Fruit fly (Drosophila melanogaster) Kc167 (cell line): ENCODE results near the gene CG9449.

ENCODE experiments used
- h ChIP-seq: fragments of >200 bp; optimal IDR thresholded peaks from 3 replicates; lab custom pipeline; 2018; ENCODE audit warnings: missing external identifiers
- psq ChIP-seq: fragments of >200 bp; optimal IDR thresholded peaks from 2 replicates; lab custom pipeline; 2017; ENCODE audit warnings: missing external identifiers

DNA sequence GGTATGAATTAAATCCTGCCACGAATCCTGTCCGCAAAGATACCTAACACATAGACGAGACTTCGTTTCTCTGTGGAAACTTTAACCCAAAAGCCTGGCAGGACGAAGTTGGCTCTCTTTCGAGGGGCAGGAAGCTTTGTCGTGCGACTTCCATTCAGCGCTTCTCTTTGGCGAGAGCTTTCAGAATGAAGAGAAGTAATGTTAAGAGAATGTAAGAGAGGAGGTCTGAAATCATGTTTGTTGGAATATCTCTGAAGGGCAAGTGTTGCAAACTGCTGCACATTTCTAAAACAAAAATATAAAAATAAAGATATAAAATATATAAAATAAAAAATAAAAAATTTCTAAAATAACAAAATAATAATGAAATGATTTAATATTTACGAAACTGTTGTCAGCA, 15.5 kb downstream of the CG9449 start:
- TF ChIP-seq h (lab: Kevin White, UChicago), result no peak
- TF ChIP-seq psq, result no peak
